Worm (Caenorhabditis elegans): ENCODE results near the gene prp-8.

The prp-8 gene

ce11 chrIII:8191695-8192094, 27.5 kb downstream of the prp-8 start, which contains the start of gene C50C3.1:
Gene C50C3.1, plus strand, starts transcription at chrIII:8191995.
- TF ChIP-seq ceh-32 (tag; optimal IDR thresholded peaks at IDR 0.05; ENCODE audit: poor library complexity): no peak
- TF ChIP-seq daf-12 (tag; optimal IDR thresholded peaks at IDR 0.05): no peak
- no peak for TF ChIP-seq vab-7 (GFP tag; IDR thresholded peaks at IDR 0.05)
- TF ChIP-seq mxl-2 (GFP tag; conservative IDR thresholded peaks at IDR 0.05): no peak
- TF ChIP-seq mxl-3 (GFP tag; optimal IDR thresholded peaks at IDR 0.05): no peak
- no peak for TF ChIP-seq unc-130 (GFP tag; optimal IDR thresholded peaks at IDR 0.05)
- no peak for TF ChIP-seq ceh-44 (GFP tag; IDR thresholded peaks at IDR 0.05)
- no peak for TF ChIP-seq madf-5 (GFP tag; IDR thresholded peaks at IDR 0.05)
- TF ChIP-seq nhr-6 (tag; optimal IDR thresholded peaks at IDR 0.05): no peak
- TF ChIP-seq tra-1 (GFP tag; IDR thresholded peaks at IDR 0.05): no peak
- TF ChIP-seq mdt-29 (GFP tag; IDR thresholded peaks at IDR 0.05): no peak
- TF ChIP-seq gei-8 (GFP tag; optimal IDR thresholded peaks at IDR 0.05): no peak
- TF ChIP-seq ZK337.2 (GFP tag; IDR thresholded peaks at IDR 0.05): no peak
- no peak for TF ChIP-seq nhr-76 (tag; optimal IDR thresholded peaks at IDR 0.05)
- TF ChIP-seq F49E8.2 (tag; optimal IDR thresholded peaks at IDR 0.05; ENCODE audit: borderline replicate concordance): no peak
- no peak for TF ChIP-seq lin-38 (GFP tag; IDR thresholded peaks at IDR 0.05)

ce11 chrIII:8199060-8199459, 34.9 kb downstream of the prp-8 start:
- peak in 1 of 2 experiments; percentile 93 for TF ChIP-seq unc-62 (GFP tag; optimal IDR thresholded peaks at IDR 0.05 in 1 of 2)
- TF ChIP-seq unc-62 (tag; optimal IDR thresholded peaks at IDR 0.05): no peak
- TF ChIP-seq aha-1 (tag): peak; percentile 49
- no peak for TF ChIP-seq zag-1 (tag; optimal IDR thresholded peaks at IDR 0.05)
- TF ChIP-seq daf-16 (GFP tag; optimal IDR thresholded peaks at IDR 0.05): no peak
- TF ChIP-seq daf-16 (tag; optimal IDR thresholded peaks at IDR 0.05): no peak

ce11 chrIII:8201117-8201516, 36.9 kb downstream of the prp-8 start, which contains the start of gene unc-36:
Gene unc-36, minus strand, starts transcription at chrIII:8201217.
- TF ChIP-seq Y75B8A.6 (GFP tag; IDR thresholded peaks at IDR 0.05) (no peak), nhr-11 (tag; optimal IDR thresholded peaks at IDR 0.05) (no peak), gei-8 (GFP tag; optimal IDR thresholded peaks at IDR 0.05) (no peak), daf-16 (GFP tag; optimal IDR thresholded peaks at IDR 0.05) (no peak), daf-16 (tag; optimal IDR thresholded peaks at IDR 0.05) (no peak)

- TF ChIP-seq dmd-6 (GFP tag; IDR thresholded peaks at IDR 0.05) (0 out of 2 replicates have a peak, but pooled peaks have one; percentile 8), nhr-48 (tag; optimal IDR thresholded peaks at IDR 0.05) (no peak), T20F7.1 (GFP tag; optimal IDR thresholded peaks at IDR 0.05) (no peak), fkh-10 (GFP tag; optimal IDR thresholded peaks at IDR 0.05) (peak; percentile 45), nhr-77 (tag; optimal IDR thresholded peaks at IDR 0.05) (no peak), Y75B8A.6 (GFP tag; IDR thresholded peaks at IDR 0.05) (no peak), lim-7 (GFP tag; IDR thresholded peaks at IDR 0.05) (no peak), fos-1 (tag; optimal IDR thresholded peaks at IDR 0.05) (no peak), ztf-7 (tag; optimal IDR thresholded peaks at IDR 0.05) (no peak), tra-1 (GFP tag; IDR thresholded peaks at IDR 0.05) (no peak), spr-1 (tag; optimal IDR thresholded peaks at IDR 0.05) (no peak), daf-12 (tag; optimal IDR thresholded peaks at IDR 0.05) (no peak), duxl-1 (tag; optimal IDR thresholded peaks at IDR 0.05; ENCODE audit: poor library complexity) (no peak), lsy-2 (tag; optimal IDR thresholded peaks at IDR 0.05) (peak in 1 of 2 experiments; percentile 46), snpc-4 (tag; optimal IDR thresholded peaks at IDR 0.05) (no peak), zag-1 (tag; optimal IDR thresholded peaks at IDR 0.05) (no peak), php-3 (GFP tag; IDR thresholded peaks at IDR 0.05) (no peak), ctbp-1 (GFP tag; IDR thresholded peaks at IDR 0.05) (peak; percentile 28; the same call in 1 of the 2 replicates), ceh-32 (tag; optimal IDR thresholded peaks at IDR 0.05; ENCODE audit: poor library complexity) (no peak), madf-9 (GFP tag; conservative IDR thresholded peaks at IDR 0.05) (no peak), unc-62 (GFP tag; optimal IDR thresholded peaks at IDR 0.05 in 1 of 2) (peak in 1 of 2 experiments; percentile 28), unc-62 (tag; optimal IDR thresholded peaks at IDR 0.05) (no peak), ceh-28 (tag; optimal IDR thresholded peaks at IDR 0.05) (peak; percentile 22), mdt-29 (GFP tag; IDR thresholded peaks at IDR 0.05) (no peak), hif-1 (tag; optimal IDR thresholded peaks at IDR 0.05) (no peak), Y48G9A.11 (GFP tag; IDR thresholded peaks at IDR 0.05) (no peak), cey-2 (tag; optimal IDR thresholded peaks at IDR 0.05; ENCODE audit: borderline replicate concordance, insufficient read depth) (no peak), lin-29 (GFP tag; IDR thresholded peaks at IDR 0.05) (no peak), lir-3 (tag; optimal IDR thresholded peaks at IDR 0.05) (no peak), ama-1 (optimal IDR thresholded peaks at IDR 0.05) (no peak)
Measured at ce11 chrIII:8201760-8202159, 37.6 kb downstream of the prp-8 start.
